Fruit fly (Drosophila melanogaster): ENCODE measurements around the gene inaF-D.

Gene inaF-D

DNA sequence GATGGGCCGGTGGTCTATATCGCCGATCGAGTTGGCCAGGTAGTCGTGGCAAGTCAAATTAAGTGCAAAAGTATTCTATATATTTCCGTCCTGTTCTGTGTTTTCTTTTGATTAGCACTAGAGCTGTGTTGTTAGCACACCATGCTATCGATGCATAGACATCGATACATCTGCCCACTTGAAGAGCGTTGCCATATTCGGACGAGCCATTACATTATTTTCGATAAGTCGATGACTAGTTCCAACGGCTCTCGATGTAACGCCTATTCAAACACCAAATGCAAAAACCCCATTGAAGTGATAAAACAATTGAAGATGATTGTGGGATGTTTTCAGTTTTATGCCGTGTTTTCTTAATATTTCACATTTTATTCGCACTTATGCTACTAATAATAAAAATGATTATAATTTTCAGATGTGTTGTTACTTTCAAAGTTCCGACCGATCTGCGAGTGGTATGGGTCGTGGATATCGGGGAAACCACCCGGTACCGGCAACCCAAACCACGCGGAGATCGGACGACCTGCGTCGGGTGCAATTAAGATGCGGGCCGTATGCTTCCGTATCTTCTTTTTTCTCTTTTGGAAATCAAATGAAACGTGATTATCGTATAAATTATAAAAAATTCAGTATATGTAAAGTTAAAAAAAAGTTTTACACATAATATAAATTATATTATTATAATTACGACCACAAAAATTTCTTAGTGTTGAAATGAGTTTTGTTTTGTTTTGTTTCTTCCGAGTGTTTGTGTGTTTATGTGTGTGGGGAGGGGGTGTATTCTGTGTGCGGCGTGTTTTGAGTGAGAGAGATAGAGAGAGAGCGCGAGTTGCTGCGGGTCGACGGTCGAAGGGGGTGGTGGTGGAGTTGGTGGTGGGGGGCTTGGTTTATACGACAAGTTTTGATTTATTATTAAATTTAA is 18.8 kb downstream of the inaF-D start, which contains the start of gene FucT6:
Gene FucT6, minus strand, starts transcription at position 153 of the 922 bp plus-strand sequence.
- peak; percentile 17 for TF ChIP-seq CG3919 (GFP tag; optimal IDR thresholded peaks at IDR 0.05)
- no peak for TF ChIP-seq Smox (GFP tag; optimal IDR thresholded peaks at IDR 0.05)
- TF ChIP-seq salr (GFP tag; optimal IDR thresholded peaks at IDR 0.05): no peak
- no peak for TF ChIP-seq cyc (GFP tag; optimal IDR thresholded peaks at IDR 0.05)
- TF ChIP-seq ss (GFP tag; optimal IDR thresholded peaks at IDR 0.05): peak; percentile 47 to 54
- peak; percentile 21 for TF ChIP-seq net (GFP tag; optimal IDR thresholded peaks at IDR 0.05)
- TF ChIP-seq Eip78C (GFP tag): peak; percentile 77
- TF ChIP-seq CG11294 (GFP tag; IDR thresholded peaks at IDR 0.05): no peak
- no peak for TF ChIP-seq CG4318 (GFP tag; optimal IDR thresholded peaks at IDR 0.05)
- peak; percentile 76; the same call in 2 of the 3 replicates for TF ChIP-seq eg (GFP tag; IDR thresholded peaks at IDR 0.05)
- TF ChIP-seq CG6854 (GFP tag; optimal IDR thresholded peaks at IDR 0.05): no peak
- TF ChIP-seq Gug (GFP tag; IDR thresholded peaks at IDR 0.05): 0 out of 2 replicates have a peak, but pooled peaks have one; percentile 8
- peak; percentile 20 for TF ChIP-seq dsx (GFP tag; optimal IDR thresholded peaks at IDR 0.05; ENCODE audit: poor library complexity, severe bottlenecking)
- no peak for TF ChIP-seq Met (GFP tag; optimal IDR thresholded peaks at IDR 0.05)
- TF ChIP-seq Ets96B (tag; optimal IDR thresholded peaks at IDR 0.05): peak; percentile 16
- no peak for TF ChIP-seq CG7368 (GFP tag; optimal IDR thresholded peaks at IDR 0.05)
- TF ChIP-seq svp (GFP tag): peak; percentile 61
- no peak for TF ChIP-seq lz (GFP tag; optimal IDR thresholded peaks at IDR 0.05)
- TF ChIP-seq Hr39 (GFP tag; optimal IDR thresholded peaks at IDR 0.05): no peak
- TF ChIP-seq CG6792 (GFP tag; optimal IDR thresholded peaks at IDR 0.05): no peak
- TF ChIP-seq CG8119 (GFP tag; IDR thresholded peaks at IDR 0.05): peak; percentile 61; the same call in 2 of the 3 replicates
- TF ChIP-seq CG6276 (GFP tag; optimal IDR thresholded peaks at IDR 0.05): peak; percentile 66
- no peak for TF ChIP-seq Blimp-1 (GFP tag; optimal IDR thresholded peaks at IDR 0.05)
- TF ChIP-seq Sox14 (GFP tag; optimal IDR thresholded peaks at IDR 0.05): no peak
- peak; percentile 6 for TF ChIP-seq esn (GFP tag; optimal IDR thresholded peaks at IDR 0.05)
- no peak for TF ChIP-seq CG11762 (GFP tag; optimal IDR thresholded peaks at IDR 0.05; ENCODE audit: insufficient read depth)
- no peak for TF ChIP-seq Eip75B (GFP tag; optimal IDR thresholded peaks at IDR 0.05)
- no peak for TF ChIP-seq pdm3 (GFP tag; optimal IDR thresholded peaks at IDR 0.05)
- no peak for TF ChIP-seq CG11902 (GFP tag; optimal IDR thresholded peaks at IDR 0.05)
- TF ChIP-seq Hr4 (GFP tag; optimal IDR thresholded peaks at IDR 0.05): no peak
- TF ChIP-seq CG32006 (GFP tag; optimal IDR thresholded peaks at IDR 0.05): no peak
- no peak for TF ChIP-seq acj6 (GFP tag; optimal IDR thresholded peaks at IDR 0.05)
- TF ChIP-seq Ets21C (GFP tag; optimal IDR thresholded peaks at IDR 0.05): no peak
- no peak for TF ChIP-seq topi (GFP tag; optimal IDR thresholded peaks at IDR 0.05)
- no peak for TF ChIP-seq Lpt (GFP tag; optimal IDR thresholded peaks at IDR 0.05)
- TF ChIP-seq CG10669 (GFP tag; optimal IDR thresholded peaks at IDR 0.05): no peak
- peak; percentile 18 for TF ChIP-seq CG34406 (GFP tag; optimal IDR thresholded peaks at IDR 0.05)
- peak; percentile 19 for TF ChIP-seq Eip93F (GFP tag; optimal IDR thresholded peaks at IDR 0.05)
- no peak for TF ChIP-seq CG9139 (GFP tag; optimal IDR thresholded peaks at IDR 0.05)
- no peak for TF ChIP-seq dac (GFP tag; optimal IDR thresholded peaks at IDR 0.05)
- no peak for TF ChIP-seq fd59A (GFP tag; optimal IDR thresholded peaks at IDR 0.05)
- TF ChIP-seq CG8319 (GFP tag; optimal IDR thresholded peaks at IDR 0.05): no peak
- TF ChIP-seq spab (GFP tag; optimal IDR thresholded peaks at IDR 0.05): no peak
- TF ChIP-seq achi (GFP tag; optimal IDR thresholded peaks at IDR 0.05): peak; percentile 7
- peak; percentile 0 for TF ChIP-seq CG1621 (tag; optimal IDR thresholded peaks at IDR 0.05)
- no peak for TF ChIP-seq CG10631 (GFP tag; optimal IDR thresholded peaks at IDR 0.05)
- TF ChIP-seq CG16779 (tag; optimal IDR thresholded peaks at IDR 0.05): peak; percentile 38
- TF ChIP-seq CG8632 (GFP tag; optimal IDR thresholded peaks at IDR 0.05): no peak
- peak; percentile 78 for TF ChIP-seq CG6163 (GFP tag; IDR thresholded peaks at IDR 0.05)
- TF ChIP-seq Sox102F (GFP tag; optimal IDR thresholded peaks at IDR 0.05): peak; percentile 21
